Worm (Caenorhabditis elegans) whole organism, L4/young adult: ENCODE measurements around the gene ZK185.3.

ENCODE experiments used
- W03F9.2 ChIP-seq: fragments of 150-350 bp; optimal IDR thresholded peaks from 2 replicates; lab custom pipeline; 2014; ENCODE audit warnings: missing biosample characterization, missing genetic modification characterization
- dao-5 ChIP-seq: sonication (generic microtip); optimal IDR thresholded peaks from 2 replicates; lab custom pipeline; 2016; ENCODE audit warnings: missing genotype, missing genetic modification characterization, moderate library complexity, missing compliant biosample characterization
- him-1 ChIP-seq: sonication (generic microtip); optimal IDR thresholded peaks from 2 replicates; lab custom pipeline; 2016; ENCODE audit warnings: missing genotype, missing genetic modification reagents, missing genetic modification characterization, missing compliant biosample characterization

DNA sequence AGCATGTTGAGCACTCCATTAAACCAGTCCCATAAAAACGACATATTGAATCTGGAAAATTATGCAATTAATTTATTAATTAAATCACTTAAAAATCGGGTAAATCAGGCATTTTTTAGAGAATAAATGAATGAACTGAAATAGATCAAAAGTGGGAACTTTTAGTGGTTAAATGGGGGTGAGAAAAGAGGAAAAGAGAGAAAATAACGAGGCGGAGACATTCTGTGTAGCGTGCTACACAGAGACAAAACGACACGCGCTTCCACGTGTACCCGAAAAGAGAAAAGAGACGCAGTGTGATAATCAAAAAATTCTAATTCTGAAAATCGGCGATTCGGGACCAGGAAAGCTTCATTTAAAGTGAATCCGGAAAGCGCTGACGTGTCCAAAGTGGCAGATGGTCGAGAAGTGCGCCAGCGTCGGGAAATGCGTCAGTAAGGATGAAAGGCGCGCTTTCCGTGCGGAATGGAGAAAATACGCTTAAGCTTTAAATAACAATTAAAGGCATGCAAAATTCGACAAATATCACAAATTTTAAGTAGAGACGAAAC, 16.9 kb downstream of the ZK185.3 start, which contains the start of gene sar-1:
- TF ChIP-seq dao-5 (tag; lab: Kevin White, UChicago) (no peak), him-1 (tag; lab: Kevin White, UChicago) (peak; percentile 71), W03F9.2 (tag; lab: Kevin White, UChicago) (peak; percentile 68)
